Worm (Caenorhabditis elegans) whole organism, midembryonic: ENCODE data around the gene sru-36.

Experiments
- flt-1 ChIP-seq: fragments of 200-800 bp; sonication (Bioruptor generic); IDR thresholded peaks from 2 replicates; pipeline ENCODE4 v1.3.6; 2022; ENCODE audit warnings: missing genetic modification characterization, missing compliant biosample characterization
- ref-1 ChIP-seq: fragments of 200-800 bp; sonication (Bioruptor generic); conservative IDR thresholded peaks from 2 replicates; pipeline ENCODE4 v1.3.6; 2022; ENCODE audit warnings: missing genetic modification reagents, missing genetic modification characterization, missing compliant biosample characterization
- tab-1 ChIP-seq: fragments of 200-800 bp; sonication (Bioruptor generic); IDR thresholded peaks from 2 replicates; pipeline ENCODE4 v1.3.6; 2022; ENCODE audit warnings: missing genetic modification characterization, missing compliant biosample characterization
- ztf-23 ChIP-seq: fragments of 200-800 bp; sonication (Bioruptor generic); IDR thresholded peaks from 2 replicates; pipeline ENCODE4 v1.3.6; 2022; ENCODE audit warnings: missing genetic modification reagents, missing genetic modification characterization, missing compliant biosample characterization

DNA sequence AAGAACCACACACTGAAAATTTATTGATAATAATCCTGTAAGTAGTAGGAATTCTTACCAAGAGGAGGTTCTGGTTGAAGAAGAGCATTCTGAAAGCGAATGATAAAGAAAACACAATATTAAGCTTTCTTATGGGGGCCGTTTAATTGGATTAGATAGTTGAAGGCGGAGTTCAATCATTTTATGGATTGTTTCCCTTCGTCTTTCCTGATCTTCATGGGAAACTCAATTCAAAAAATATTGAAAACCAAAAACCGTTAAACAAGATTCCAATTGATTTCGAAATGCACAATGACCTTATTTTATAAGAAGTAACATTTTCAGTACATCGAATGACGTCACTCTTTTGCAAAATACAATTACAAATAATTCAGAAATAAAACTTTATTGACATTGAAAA is 42.4 kb upstream of the sru-36 start, which contains the start of gene F46B6.13:
- TF ChIP-seq tab-1 (GFP tag; lab: Robert Waterston, UW): no peak
- TF ChIP-seq ref-1: no peak
- TF ChIP-seq flt-1 (GFP tag; lab: Robert Waterston, UW): no peak
- no peak for TF ChIP-seq ztf-23
